Worm (Caenorhabditis elegans) whole organism, late embryonic: ENCODE results near the gene K08E7.5.

Experiments used
- C08G9.2 ChIP-seq: sonication (generic microtip); optimal IDR thresholded peaks from 2 replicates; lab custom pipeline; 2016; ENCODE audit warnings: mild to moderate bottlenecking, missing genetic modification characterization, moderate library complexity, missing compliant biosample characterization
- K02D7.2 ChIP-seq: sonication (generic microtip); optimal IDR thresholded peaks from 2 replicates; lab custom pipeline; 2017; ENCODE audit warnings: mild to moderate bottlenecking, missing genetic modification characterization, missing compliant biosample characterization
- ama-1 ChIP-seq: fragments of 150-350 bp; optimal IDR thresholded peaks from 2 replicates; lab custom pipeline; 2014
- ceh-14 ChIP-seq: sonication (generic microtip); optimal IDR thresholded peaks from 2 replicates; lab custom pipeline; 2016; ENCODE audit warnings: missing genotype, missing genetic modification characterization, missing compliant biosample characterization
- ceh-18 ChIP-seq: sonication (generic microtip); optimal IDR thresholded peaks from 2 replicates; lab custom pipeline; 2016; ENCODE audit warnings: missing genetic modification characterization, missing compliant biosample characterization
- ceh-19 ChIP-seq: fragments of 200-800 bp; sonication (Bioruptor generic); optimal IDR thresholded peaks from 2 replicates; lab custom pipeline; 2018; ENCODE audit warnings: mild to moderate bottlenecking, missing genetic modification characterization, missing compliant biosample characterization
- ceh-2 ChIP-seq: sonication (generic microtip); optimal IDR thresholded peaks from 2 replicates; lab custom pipeline; 2016; ENCODE audit warnings: missing genotype, missing genetic modification characterization, missing compliant biosample characterization
- ceh-22 ChIP-seq: sonication (generic microtip); optimal IDR thresholded peaks from 2 replicates; lab custom pipeline; 2017; ENCODE audit warnings: missing biosample characterization, missing genetic modification characterization
- ceh-31 ChIP-seq: sonication (generic microtip); optimal IDR thresholded peaks from 2 replicates; lab custom pipeline; 2016; ENCODE audit warnings: missing genetic modification characterization, missing compliant biosample characterization
- ceh-48 ChIP-seq: sonication (generic microtip); optimal IDR thresholded peaks from 2 replicates; lab custom pipeline; 2016; ENCODE audit warnings: missing genetic modification characterization, inconsistent platforms, missing compliant biosample characterization
- che-1 ChIP-seq: sonication (generic microtip); optimal IDR thresholded peaks from 2 replicates; lab custom pipeline; 2016; ENCODE audit warnings: mild to moderate bottlenecking, missing genetic modification characterization, missing compliant biosample characterization
- dmd-4 ChIP-seq: sonication (generic microtip); optimal IDR thresholded peaks from 2 replicates; lab custom pipeline; 2016; ENCODE audit warnings: borderline replicate concordance, missing genetic modification characterization, missing compliant biosample characterization
- elt-4 ChIP-seq: sonication (generic microtip); optimal IDR thresholded peaks from 2 replicates; lab custom pipeline; 2016; ENCODE audit warnings: missing genetic modification characterization, missing compliant biosample characterization
- ets-4 ChIP-seq: sonication (generic microtip); optimal IDR thresholded peaks from 2 replicates; lab custom pipeline; 2016; ENCODE audit warnings: missing genetic modification characterization, missing compliant biosample characterization
- fax-1 ChIP-seq: sonication (generic microtip); optimal IDR thresholded peaks from 2 replicates; lab custom pipeline; 2016; ENCODE audit warnings: missing genotype, missing genetic modification characterization, missing compliant biosample characterization
- hlh-30 ChIP-seq: sonication (generic microtip); optimal IDR thresholded peaks from 2 replicates; lab custom pipeline; 2017; ENCODE audit warnings: antibody characterized with exemption, missing genetic modification characterization, missing compliant biosample characterization; ENCODE audit not compliant: insufficient read depth
- hlh-6 ChIP-seq: sonication (generic microtip); optimal IDR thresholded peaks from 2 replicates; lab custom pipeline; 2016; ENCODE audit warnings: missing genotype, missing genetic modification characterization, missing compliant biosample characterization
- lim-6 ChIP-seq: sonication (generic microtip); optimal IDR thresholded peaks from 2 replicates; lab custom pipeline; 2016; ENCODE audit warnings: missing genetic modification characterization, missing compliant biosample characterization
- mec-3 ChIP-seq: sonication (generic microtip); optimal IDR thresholded peaks from 2 replicates; lab custom pipeline; 2016; ENCODE audit warnings: borderline replicate concordance, missing genetic modification characterization, missing compliant biosample characterization
- nfya-1 ChIP-seq: sonication (generic microtip); optimal IDR thresholded peaks from 2 replicates; lab custom pipeline; 2017; ENCODE audit warnings: missing genetic modification characterization, mild to moderate bottlenecking, missing compliant biosample characterization, antibody characterized with exemption, moderate library complexity
- pha-4 ChIP-seq: fragments of 150-350 bp; optimal IDR thresholded peaks from 2 replicates; lab custom pipeline; 2018; ENCODE audit warnings: missing biosample characterization, missing genetic modification reagents, missing genetic modification characterization
- rnt-1 ChIP-seq: sonication (generic microtip); optimal IDR thresholded peaks from 2 replicates; lab custom pipeline; 2016; ENCODE audit warnings: missing genetic modification characterization, missing compliant biosample characterization
- sox-2 ChIP-seq: fragments of 200-800 bp; sonication (Bioruptor generic); IDR thresholded peaks from 2 replicates; pipeline ENCODE4 v1.3.6; 2022; ENCODE audit warnings: missing genetic modification reagents, missing genetic modification characterization, missing compliant biosample characterization
- syd-9 ChIP-seq: sonication (generic microtip); optimal IDR thresholded peaks from 2 replicates; lab custom pipeline; 2016; ENCODE audit warnings: mild to moderate bottlenecking, missing genetic modification characterization, moderate library complexity, missing compliant biosample characterization
- tbx-2 ChIP-seq: sonication (generic microtip); optimal IDR thresholded peaks from 2 replicates; lab custom pipeline; 2016; ENCODE audit warnings: missing genetic modification characterization, missing compliant biosample characterization
- unc-42 ChIP-seq: sonication (generic microtip); optimal IDR thresholded peaks from 2 replicates; lab custom pipeline; 2016; ENCODE audit warnings: missing genotype, missing genetic modification characterization, missing compliant biosample characterization
- unc-55 ChIP-seq: sonication (generic microtip); optimal IDR thresholded peaks from 2 replicates; lab custom pipeline; 2017; ENCODE audit warnings: missing biosample characterization, missing genetic modification reagents, missing genetic modification characterization
- zip-5 ChIP-seq: sonication (generic microtip); optimal IDR thresholded peaks from 2 replicates; lab custom pipeline; 2016; ENCODE audit warnings: missing genetic modification characterization, missing compliant biosample characterization

Gene K08E7.5

DNA sequence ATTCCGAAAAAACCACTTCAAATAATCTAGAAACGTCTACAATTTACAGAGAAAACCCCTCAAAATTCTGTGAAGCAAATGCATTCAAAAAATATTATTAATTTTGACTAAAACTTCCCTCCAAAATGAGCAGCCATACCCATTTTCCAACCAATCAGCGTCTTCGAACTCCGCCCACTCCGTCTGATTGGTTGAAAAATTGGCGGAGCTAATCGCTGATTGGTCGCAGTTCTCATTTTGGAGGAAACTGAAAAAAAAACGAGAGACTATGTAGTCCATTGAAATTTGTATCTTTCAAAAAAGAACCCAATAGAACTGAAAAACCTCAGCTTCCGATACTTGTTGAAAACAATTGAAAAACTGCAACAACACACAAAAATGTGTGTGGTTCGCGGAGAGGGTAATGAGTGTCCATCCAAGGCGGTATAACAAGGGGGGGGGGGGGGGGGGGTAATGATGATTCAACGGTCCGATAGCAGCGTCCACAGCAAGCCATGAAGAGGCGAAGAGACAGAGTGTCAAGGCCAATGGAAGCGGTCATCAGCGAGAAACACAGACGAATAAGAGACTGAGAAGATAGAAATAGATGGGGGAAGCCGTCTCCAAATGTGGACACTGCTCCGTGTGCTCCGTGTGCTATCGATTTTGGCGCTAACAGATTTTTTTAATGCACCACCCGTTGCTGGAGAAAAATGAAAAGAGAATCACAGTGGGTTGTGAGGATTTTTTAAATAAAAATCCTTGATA, 43.9 kb downstream of the K08E7.5 start:
- TF ChIP-seq nfya-1 (tag; lab: Kevin White, UChicago): peak; percentile 99
- no peak for TF ChIP-seq pha-4 (tag; lab: Kevin White, UChicago)
- TF ChIP-seq unc-55 (GFP tag; lab: Kevin White, UChicago): peak; percentile 45
- TF ChIP-seq zip-5 (tag; lab: Kevin White, UChicago): peak; percentile 4
- peak; percentile 0 for TF ChIP-seq che-1 (tag; lab: Kevin White, UChicago)
- no peak for TF ChIP-seq K02D7.2 (tag; lab: Kevin White, UChicago)
- TF ChIP-seq ceh-48: peak; percentile 72

DNA sequence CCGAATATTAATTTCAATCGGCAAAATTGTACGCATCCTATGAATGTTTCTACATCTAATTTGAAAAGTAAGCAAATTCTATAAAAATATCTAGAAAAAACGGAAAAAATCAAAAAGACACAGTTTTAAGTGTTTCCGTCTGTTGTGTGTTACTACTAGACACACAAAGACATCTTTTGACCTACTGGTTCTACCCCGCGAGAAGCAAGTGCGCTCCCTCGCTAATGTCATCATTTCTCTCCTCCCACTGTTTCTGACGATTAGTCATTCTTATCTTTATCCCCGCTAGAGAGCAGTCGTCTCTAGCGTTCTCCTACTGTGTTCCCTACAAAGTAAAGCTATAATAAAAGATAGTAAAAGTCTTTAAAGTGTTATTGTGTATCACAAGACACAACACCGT, 44.8 kb downstream of the K08E7.5 start:
- TF ChIP-seq elt-4 (tag; lab: Kevin White, UChicago) (no peak), ama-1 (lab: Kevin White, UChicago) (no peak), unc-42 (tag; lab: Kevin White, UChicago) (no peak), K02D7.2 (tag; lab: Kevin White, UChicago) (no peak), tbx-2 (tag; lab: Kevin White, UChicago) (no peak)

DNA sequence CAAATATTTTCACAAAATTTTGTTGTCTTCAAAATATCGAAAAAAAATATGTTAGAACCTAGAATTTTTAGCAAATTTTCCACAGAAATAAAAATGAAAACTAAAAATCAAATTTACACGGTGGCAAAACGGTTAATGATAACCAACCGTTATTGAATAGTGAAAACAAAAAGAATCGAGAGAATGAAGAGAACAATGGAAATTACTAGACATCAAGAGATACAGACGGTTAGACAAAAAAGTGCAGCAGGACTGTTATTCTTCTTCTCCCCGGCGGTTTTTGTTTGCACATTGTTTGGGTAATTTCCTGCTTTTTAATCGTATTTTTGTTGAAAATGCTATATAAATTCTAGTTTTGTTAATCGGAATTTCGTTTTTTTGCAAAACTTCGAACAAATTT, 45.7 kb downstream of the K08E7.5 start:
- no peak for TF ChIP-seq hlh-6 (tag; lab: Kevin White, UChicago)
- TF ChIP-seq sox-2 (GFP tag; lab: Robert Waterston, UW): peak; percentile 77
- TF ChIP-seq syd-9 (tag; lab: Kevin White, UChicago): no peak
- no peak for TF ChIP-seq mec-3 (tag; lab: Kevin White, UChicago)
- TF ChIP-seq hlh-30: no peak
- TF ChIP-seq elt-4 (tag; lab: Kevin White, UChicago): no peak
- TF ChIP-seq ceh-22 (tag; lab: Kevin White, UChicago): no peak
- no peak for TF ChIP-seq ceh-19

ce11 chrIV:12620921-12621320, 47.8 kb downstream of the K08E7.5 start:
- TF ChIP-seq unc-55 (GFP tag; lab: Kevin White, UChicago): peak; percentile 65
- no peak for TF ChIP-seq rnt-1 (tag; lab: Kevin White, UChicago)

DNA sequence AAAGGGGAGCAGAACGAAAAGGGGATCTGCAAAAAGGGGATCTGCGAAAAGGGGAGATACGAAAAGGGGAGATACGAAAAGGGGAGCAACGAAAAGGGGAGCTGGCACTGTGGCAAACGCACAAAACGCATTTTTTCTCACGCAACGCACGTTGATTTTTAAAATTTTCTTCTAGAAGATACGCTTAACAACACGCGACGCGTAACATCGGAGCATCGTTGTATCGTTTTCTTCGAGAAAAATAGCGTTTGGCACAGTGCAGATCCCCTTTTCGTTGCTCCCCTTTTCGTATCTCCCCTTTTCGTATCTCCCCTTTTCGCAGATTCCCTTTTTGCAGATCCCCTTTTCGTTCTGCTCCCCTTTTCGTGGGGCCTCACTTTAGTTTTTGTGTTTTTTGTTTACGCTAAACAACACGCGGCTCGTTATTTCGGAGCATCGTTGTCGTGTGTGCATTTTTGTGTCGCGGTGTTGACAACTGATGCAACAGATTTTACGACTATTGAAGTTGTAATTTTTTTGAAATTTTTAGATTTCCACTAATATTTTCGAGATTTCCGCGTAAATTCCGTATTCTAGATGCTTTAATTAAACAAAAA, 48.4 kb downstream of the K08E7.5 start:
- TF ChIP-seq tbx-2 (tag; lab: Kevin White, UChicago) (peak; percentile 31), ceh-18 (tag; lab: Kevin White, UChicago) (peak; percentile 3), ets-4 (tag; lab: Kevin White, UChicago) (peak; percentile 49), ceh-2 (tag; lab: Kevin White, UChicago) (peak; percentile 50), ceh-14 (tag; lab: Kevin White, UChicago) (peak; percentile 35), rnt-1 (tag; lab: Kevin White, UChicago) (peak; percentile 21), unc-42 (tag; lab: Kevin White, UChicago) (peak; percentile 12), lim-6 (tag; lab: Kevin White, UChicago) (peak; percentile 59), zip-5 (tag; lab: Kevin White, UChicago) (peak; percentile 55), ceh-31 (tag; lab: Kevin White, UChicago) (peak; percentile 88), fax-1 (tag; lab: Kevin White, UChicago) (peak; percentile 21), dmd-4 (tag; lab: Kevin White, UChicago) (peak; percentile 17), C08G9.2 (tag; lab: Kevin White, UChicago) (peak; percentile 54)
